Worm (Caenorhabditis elegans): ENCODE measurements around the gene cdl-1.

ce11 chrII:10769291-10769690 lies 16.0 kb upstream of the cdl-1 start:
- no peak for TF ChIP-seq him-1 (tag; optimal IDR thresholded peaks at IDR 0.05)
- no peak for TF ChIP-seq W03F9.2 (tag; optimal IDR thresholded peaks at IDR 0.05)
